Worm (Caenorhabditis elegans) whole organism, early embryonic: ENCODE data around the gene Y108G3AL.2.
A peak's percentile ranks its signal among the peaks of the same experiment; 100 is the strongest.

Experiments
- B0310.2 ChIP-seq: sonication (generic microtip); optimal IDR thresholded peaks from 2 replicates; lab custom pipeline; 2016; ENCODE audit warnings: mild to moderate bottlenecking, missing genetic modification characterization, missing compliant biosample characterization
- F13C5.2 ChIP-seq: sonication (generic microtip); optimal IDR thresholded peaks from 2 replicates; lab custom pipeline; 2017; ENCODE audit warnings: mild to moderate bottlenecking, missing genetic modification characterization, inconsistent platforms, missing compliant biosample characterization
- aly-1 ChIP-seq: sonication (generic microtip); optimal IDR thresholded peaks from 2 replicates; lab custom pipeline; 2016; ENCODE audit warnings: missing genetic modification characterization, missing compliant biosample characterization
- ama-1 ChIP-seq: fragments of 150-350 bp; optimal IDR thresholded peaks from 2 replicates; lab custom pipeline; 2014
- ceh-13 ChIP-seq: fragments of 200-800 bp; sonication (Bioruptor generic); optimal IDR thresholded peaks from 2 replicates; lab custom pipeline; 2018; ENCODE audit warnings: mild to moderate bottlenecking, missing genetic modification characterization, missing compliant biosample characterization
- ceh-36 ChIP-seq: sonication (generic microtip); optimal IDR thresholded peaks from 2 replicates; lab custom pipeline; 2016; ENCODE audit warnings: missing genetic modification characterization, inconsistent platforms, missing compliant biosample characterization
- ets-7 ChIP-seq: sonication (generic microtip); optimal IDR thresholded peaks from 2 replicates; lab custom pipeline; 2016; ENCODE audit warnings: missing genotype, missing genetic modification characterization, missing compliant biosample characterization
- flt-1 ChIP-seq: fragments of 200-800 bp; sonication (Bioruptor generic); IDR thresholded peaks from 2 replicates; pipeline ENCODE4 v1.3.6; 2022; ENCODE audit warnings: missing genetic modification characterization, missing compliant biosample characterization
- hmbx-1 ChIP-seq: sonication (generic microtip); optimal IDR thresholded peaks from 2 replicates; lab custom pipeline; 2016; ENCODE audit warnings: mild to moderate bottlenecking, missing genetic modification characterization, missing compliant biosample characterization
- hmg-4 ChIP-seq: fragments of 200-800 bp; sonication (Bioruptor generic); optimal IDR thresholded peaks from 2 replicates; lab custom pipeline; 2018; ENCODE audit warnings: mild to moderate bottlenecking, missing genetic modification characterization, missing compliant biosample characterization
- hnd-1 ChIP-seq: sonication (generic microtip); optimal IDR thresholded peaks from 2 replicates; lab custom pipeline; 2016; ENCODE audit warnings: missing genetic modification characterization, missing compliant biosample characterization
- pes-1 ChIP-seq: fragments of 200-800 bp; sonication (Bioruptor generic); IDR thresholded peaks from 2 replicates; pipeline ENCODE4 v1.3.6; 2022; ENCODE audit warnings: missing genetic modification reagents, missing genetic modification characterization, missing compliant biosample characterization
- scrt-1 ChIP-seq: fragments of 200-800 bp; sonication (Bioruptor generic); IDR thresholded peaks from 2 replicates; pipeline ENCODE4 v1.3.6; 2022; ENCODE audit warnings: missing genetic modification characterization, missing compliant biosample characterization
- sea-1 ChIP-seq: fragments of 200-800 bp; sonication (Bioruptor generic); conservative IDR thresholded peaks from 2 replicates; pipeline ENCODE4 v1.3.6; 2022; ENCODE audit warnings: missing genetic modification characterization, missing compliant biosample characterization
- tbx-11 ChIP-seq: fragments of 200-800 bp; sonication (Bioruptor generic); IDR thresholded peaks from 2 replicates; pipeline ENCODE4 v1.3.6; 2022; ENCODE audit warnings: missing genetic modification characterization, missing compliant biosample characterization
- tbx-37 ChIP-seq: fragments of 200-800 bp; sonication (Bioruptor generic); conservative IDR thresholded peaks from 2 replicates; pipeline ENCODE4 v1.3.6; 2022; ENCODE audit warnings: missing genetic modification reagents, missing genetic modification characterization, missing compliant biosample characterization
- tra-4 ChIP-seq: sonication (generic microtip); optimal IDR thresholded peaks from 2 replicates; lab custom pipeline; 2017; ENCODE audit warnings: missing genetic modification characterization, missing compliant biosample characterization

Y108G3AL.2 gene

ce11 chrV:166687-167086, at the start of gene Y108G3AL.2:
Gene Y108G3AL.2, plus strand, starts transcription at chrV:166987.
- TF ChIP-seq hmg-4 (no peak), ets-7 (no peak), ceh-36 (tag; lab: Kevin White, UChicago) (peak; percentile 14)

- TF ChIP-seq ets-7 (no peak), flt-1 (GFP tag; lab: Robert Waterston, UW) (no peak), hmbx-1 (tag; lab: Kevin White, UChicago) (no peak), pes-1 (GFP tag; lab: Robert Waterston, UW) (no peak), B0310.2 (tag; lab: Kevin White, UChicago) (no peak), hnd-1 (tag; lab: Kevin White, UChicago) (no peak), scrt-1 (no peak), ceh-36 (tag; lab: Kevin White, UChicago) (no peak), tbx-11 (GFP tag; lab: Robert Waterston, UW) (no peak)
Observed at ce11 chrV:117312-117711, 49.5 kb upstream of the Y108G3AL.2 start.

- no peak for TF ChIP-seq pes-1 (GFP tag; lab: Robert Waterston, UW)
- TF ChIP-seq tra-4 (tag; lab: Kevin White, UChicago): no peak
- no peak for TF ChIP-seq hmbx-1 (tag; lab: Kevin White, UChicago)
- TF ChIP-seq B0310.2 (tag; lab: Kevin White, UChicago): no peak
- TF ChIP-seq aly-1 (tag; lab: Kevin White, UChicago): no peak
- TF ChIP-seq ets-7: no peak
Observed at ce11 chrV:122249-122648, 44.5 kb upstream of the Y108G3AL.2 start.

- TF ChIP-seq aly-1 (tag; lab: Kevin White, UChicago): no peak
- no peak for TF ChIP-seq ceh-13 (GFP tag; lab: Kevin White, UChicago)
- no peak for TF ChIP-seq ets-7
- TF ChIP-seq scrt-1: no peak
- no peak for TF ChIP-seq flt-1 (GFP tag; lab: Robert Waterston, UW)
- TF ChIP-seq hmg-4: no peak
Observed at ce11 chrV:122750-123149, 44.0 kb upstream of the Y108G3AL.2 start, which contains the start of gene cgp-1. Gene cgp-1, minus strand, starts transcription at chrV:122789.

ce11 chrV:123513-123912, 43.3 kb upstream of the Y108G3AL.2 start:
- TF ChIP-seq tbx-37 (no peak), tra-4 (tag; lab: Kevin White, UChicago) (no peak), scrt-1 (no peak), hmg-4 (no peak), ama-1 (lab: Kevin White, UChicago) (no peak), ceh-13 (GFP tag; lab: Kevin White, UChicago) (no peak), aly-1 (tag; lab: Kevin White, UChicago) (no peak), flt-1 (GFP tag; lab: Robert Waterston, UW) (no peak), B0310.2 (tag; lab: Kevin White, UChicago) (no peak), ceh-36 (tag; lab: Kevin White, UChicago) (no peak), sea-1 (GFP tag; lab: Robert Waterston, UW) (no peak), pes-1 (GFP tag; lab: Robert Waterston, UW) (no peak)

ce11 chrV:123915-124314, 42.9 kb upstream of the Y108G3AL.2 start:
- TF ChIP-seq ama-1 (lab: Kevin White, UChicago) (no peak), aly-1 (tag; lab: Kevin White, UChicago) (no peak), hmbx-1 (tag; lab: Kevin White, UChicago) (no peak), ceh-36 (tag; lab: Kevin White, UChicago) (no peak), tbx-37 (no peak), flt-1 (GFP tag; lab: Robert Waterston, UW) (no peak), tbx-11 (GFP tag; lab: Robert Waterston, UW) (no peak), ets-7 (no peak), pes-1 (GFP tag; lab: Robert Waterston, UW) (no peak), scrt-1 (no peak), B0310.2 (tag; lab: Kevin White, UChicago) (no peak), F13C5.2 (tag; lab: Kevin White, UChicago) (no peak), sea-1 (GFP tag; lab: Robert Waterston, UW) (no peak)

- TF ChIP-seq tra-4 (tag; lab: Kevin White, UChicago) (no peak), F13C5.2 (tag; lab: Kevin White, UChicago) (peak; percentile 29), ama-1 (lab: Kevin White, UChicago) (no peak), ceh-13 (GFP tag; lab: Kevin White, UChicago) (no peak), hmbx-1 (tag; lab: Kevin White, UChicago) (peak; percentile 28), pes-1 (GFP tag; lab: Robert Waterston, UW) (0 out of 2 replicates have a peak, but pooled peaks have one; percentile 14)
Observed at ce11 chrV:126610-127009, 40.2 kb upstream of the Y108G3AL.2 start, which contains the start of gene W03F9.1. Gene W03F9.1, minus strand, starts transcription at chrV:126718.

ce11 chrV:127882-128281, 38.9 kb upstream of the Y108G3AL.2 start, which contains the start of the genes W03F9.2 and sftb-2:
Gene W03F9.2, minus strand, starts transcription at chrV:128034.
Gene sftb-2, plus strand, starts transcription at chrV:128237.
- TF ChIP-seq ets-7 (no peak), ama-1 (lab: Kevin White, UChicago) (no peak), ceh-13 (GFP tag; lab: Kevin White, UChicago) (no peak), hmbx-1 (tag; lab: Kevin White, UChicago) (no peak), hnd-1 (tag; lab: Kevin White, UChicago) (no peak), B0310.2 (tag; lab: Kevin White, UChicago) (no peak), aly-1 (tag; lab: Kevin White, UChicago) (no peak), ceh-36 (tag; lab: Kevin White, UChicago) (no peak), sea-1 (GFP tag; lab: Robert Waterston, UW) (no peak), tra-4 (tag; lab: Kevin White, UChicago) (no peak), hmg-4 (no peak), tbx-11 (GFP tag; lab: Robert Waterston, UW) (no peak), pes-1 (GFP tag; lab: Robert Waterston, UW) (no peak), tbx-37 (no peak), flt-1 (GFP tag; lab: Robert Waterston, UW) (no peak), scrt-1 (no peak)
